Fruit fly (Drosophila melanogaster): ENCODE measurements around the gene CG31689.

Gene CG31689

dm6 chr2L:2734215-2734614 lies 8.7 kb downstream of the CG31689 start (continued):
- TF ChIP-seq stwl (tag; optimal IDR thresholded peaks at IDR 0.05) (no peak), zfh2 (GFP tag; optimal IDR thresholded peaks at IDR 0.05) (peak; percentile 74), Pdp1 (GFP tag; optimal IDR thresholded peaks at IDR 0.05) (peak; percentile 22 to 83), gcm2 (GFP tag; optimal IDR thresholded peaks at IDR 0.05) (peak; percentile 2), CG18764 (GFP tag; optimal IDR thresholded peaks at IDR 0.05) (no peak), psq (GFP tag; optimal IDR thresholded peaks at IDR 0.05) (no peak), CG7271 (tag; optimal IDR thresholded peaks at IDR 0.05) (no peak), ara (GFP tag; IDR thresholded peaks at IDR 0.05) (no peak), CG13424 (tag; optimal IDR thresholded peaks at IDR 0.05) (peak; percentile 44), CG17359 (tag; optimal IDR thresholded peaks at IDR 0.05) (peak; percentile 17), Rfx (GFP tag; IDR thresholded peaks at IDR 0.05) (peak; percentile 73), CG7987 (GFP tag; optimal IDR thresholded peaks at IDR 0.05) (no peak), nau (GFP tag; optimal IDR thresholded peaks at IDR 0.05) (no peak), Awh (GFP tag; IDR thresholded peaks at IDR 0.05) (no peak), Sin3A (optimal IDR thresholded peaks at IDR 0.05) (no peak), gsb (GFP tag; IDR thresholded peaks at IDR 0.05) (peak; percentile 35), zf30C (GFP tag; optimal IDR thresholded peaks at IDR 0.05) (no peak), lov (optimal IDR thresholded peaks at IDR 0.05) (no peak), lov (GFP tag; IDR thresholded peaks at IDR 0.05) (no peak), CG4424 (GFP tag; optimal IDR thresholded peaks at IDR 0.05) (peak; percentile 17), CG5245 (GFP tag; optimal IDR thresholded peaks at IDR 0.05) (no peak), sens-2 (GFP tag; IDR thresholded peaks at IDR 0.05) (no peak), Ets65A (GFP tag) (no peak), klu (GFP tag; IDR thresholded peaks at IDR 0.05) (no peak), mld (GFP tag; IDR thresholded peaks at IDR 0.05; ENCODE audit: partially characterized antibody) (no peak), hbn (GFP tag; IDR thresholded peaks at IDR 0.05; ENCODE audit: partially characterized antibody) (no peak), so (GFP tag; IDR thresholded peaks at IDR 0.05) (peak; percentile 60; the same call in 2 of the 3 replicates), Sox102F (GFP tag; optimal IDR thresholded peaks at IDR 0.05) (peak; percentile 43), rib (GFP tag; IDR thresholded peaks at IDR 0.05) (no peak), trem (tag; optimal IDR thresholded peaks at IDR 0.05) (no peak), CG43689 (GFP tag; IDR thresholded peaks at IDR 0.05) (no peak), ttk (GFP tag; IDR thresholded peaks at IDR 0.05) (no peak), ase (GFP tag; IDR thresholded peaks at IDR 0.05) (no peak), unc-4 (GFP tag; IDR thresholded peaks at IDR 0.05; ENCODE audit: partially characterized antibody) (no peak), slou (GFP tag; optimal IDR thresholded peaks at IDR 0.05) (peak; percentile 18), BtbVII (GFP tag; optimal IDR thresholded peaks at IDR 0.05) (peak; percentile 50), Ravus (GFP tag; IDR thresholded peaks at IDR 0.05) (no peak), kah (GFP tag; optimal IDR thresholded peaks at IDR 0.05) (no peak), H2.0 (GFP tag; IDR thresholded peaks at IDR 0.05) (no peak), fd96Cb (tag; optimal IDR thresholded peaks at IDR 0.05) (peak; percentile 26), lbe (GFP tag; optimal IDR thresholded peaks at IDR 0.05) (no peak), Bgb (GFP tag; IDR thresholded peaks at IDR 0.05; ENCODE audit: partially characterized antibody) (no peak), chinmo (GFP tag; IDR thresholded peaks at IDR 0.05; ENCODE audit: partially characterized antibody) (no peak), Hr78 (GFP tag; optimal IDR thresholded peaks at IDR 0.05) (no peak), CG9609 (GFP tag; optimal IDR thresholded peaks at IDR 0.05) (peak; percentile 23), CG15011 (GFP tag; optimal IDR thresholded peaks at IDR 0.05) (no peak), GATAe (GFP tag; conservative IDR thresholded peaks at IDR 0.05) (no peak), lola (GFP tag; optimal IDR thresholded peaks at IDR 0.05) (no peak), CG7556 (GFP tag; optimal IDR thresholded peaks at IDR 0.05) (peak; percentile 42), CG10274 (GFP tag; optimal IDR thresholded peaks at IDR 0.05) (no peak), Antp (GFP tag; optimal IDR thresholded peaks at IDR 0.05) (no peak), Spps (tag; optimal IDR thresholded peaks at IDR 0.05) (no peak)

All from whole organism, embryonic.